Worm (Caenorhabditis elegans) whole organism, L2 larva: ENCODE results near the gene btf-1.

Experiments
- ZK546.5 ChIP-seq: sonication (generic microtip); optimal IDR thresholded peaks from 2 replicates; lab custom pipeline; 2017; ENCODE audit warnings: missing biosample characterization, missing genetic modification characterization
- alr-1 ChIP-seq: fragments of 150-350 bp; optimal IDR thresholded peaks from 2 replicates; lab custom pipeline; 2014; ENCODE audit warnings: missing biosample characterization, missing genetic modification characterization
- ama-1 ChIP-seq: fragments of 150-350 bp; optimal IDR thresholded peaks from 2 replicates; lab custom pipeline; 2018; ENCODE audit warnings: inconsistent platforms
- ceh-16 ChIP-seq: fragments of 150-350 bp; optimal IDR thresholded peaks from 2 replicates; lab custom pipeline; 2014; ENCODE audit warnings: missing biosample characterization, missing genetic modification characterization
- ceh-82 ChIP-seq: fragments of 150-350 bp; optimal IDR thresholded peaks from 2 replicates; lab custom pipeline; 2014; ENCODE audit warnings: missing biosample characterization, missing genetic modification characterization
- elt-3 ChIP-seq: sonication (generic microtip); optimal IDR thresholded peaks from 2 replicates; lab custom pipeline; 2017; ENCODE audit warnings: missing biosample characterization, missing genetic modification characterization
- fos-1 ChIP-seq: fragments of 150-350 bp; optimal IDR thresholded peaks from 2 replicates; lab custom pipeline; 2014; ENCODE audit warnings: missing biosample characterization, missing genetic modification characterization
- lin-13 ChIP-seq: fragments of 150-350 bp; optimal IDR thresholded peaks from 2 replicates; lab custom pipeline; 2014; ENCODE audit warnings: missing biosample characterization, missing genetic modification reagents, missing genetic modification characterization
- lsy-2 ChIP-seq, 2 experiments: fragments of 150-350 bp in 1 of 2; sonication (generic microtip) in 1 of 2; optimal IDR thresholded peaks; 2 replicates each; lab custom pipeline; 2014 to 2017; ENCODE audit warnings: missing biosample characterization in 2 of 2, missing genetic modification characterization in 2 of 2
- nhr-77 ChIP-seq: fragments of 150-350 bp; optimal IDR thresholded peaks from 2 replicates; lab custom pipeline; 2014; ENCODE audit warnings: missing biosample characterization, missing genetic modification characterization
- unc-55 ChIP-seq: fragments of 150-350 bp; sonication (generic microtip); optimal IDR thresholded peaks from 3 replicates; lab custom pipeline; 2014; ENCODE audit warnings: missing biosample characterization, missing genetic modification reagents, missing genetic modification characterization
- zag-1 ChIP-seq: fragments of 150-350 bp; optimal IDR thresholded peaks from 2 replicates; lab custom pipeline; 2014; ENCODE audit warnings: missing biosample characterization, missing genetic modification characterization
- ztf-11 ChIP-seq: sonication (generic microtip); optimal IDR thresholded peaks from 2 replicates; lab custom pipeline; 2017; ENCODE audit warnings: missing biosample characterization, missing genetic modification characterization

- no peak for TF ChIP-seq ztf-11 (tag; lab: Kevin White, UChicago)
- no peak for TF ChIP-seq ceh-82 (tag; lab: Kevin White, UChicago)
- TF ChIP-seq ama-1 (lab: Kevin White, UChicago) = no peak
- TF ChIP-seq fos-1 = no peak
- no peak for TF ChIP-seq unc-55 (GFP tag; lab: Kevin White, UChicago)
- TF ChIP-seq zag-1 (tag; lab: Kevin White, UChicago) = no peak
- no peak for TF ChIP-seq lsy-2 (tag; optimal IDR thresholded peaks at IDR 0.05; lab: Kevin White, UChicago)
- no peak for TF ChIP-seq alr-1
- TF ChIP-seq nhr-77 (tag; lab: Kevin White, UChicago) = no peak
- TF ChIP-seq lin-13 (GFP tag; lab: Kevin White, UChicago) = no peak
- TF ChIP-seq ZK546.5 (tag; lab: Kevin White, UChicago) = no peak
- no peak for TF ChIP-seq elt-3
- no peak for TF ChIP-seq ceh-16 (tag; lab: Kevin White, UChicago)
Measured at ce11 chrII:13239593-13239992, 39.6 kb downstream of the btf-1 start.
